Fruit fly (Drosophila melanogaster): ENCODE measurements around the gene Gr93b.

Gr93b gene

dm6 chr3R:21848987-21849442 lies 5.5 kb upstream of the Gr93b start (continued):
- TF ChIP-seq B-H1 (GFP tag; IDR thresholded peaks at IDR 0.05) (no peak), CG9817 (tag; optimal IDR thresholded peaks at IDR 0.05) (peak; percentile 31), zen2 (GFP tag; IDR thresholded peaks at IDR 0.05; ENCODE audit: partially characterized antibody) (no peak), CG1647 (GFP tag; optimal IDR thresholded peaks at IDR 0.05) (peak; percentile 35), CG7745 (tag; optimal IDR thresholded peaks at IDR 0.05) (no peak), ftz-f1 (GFP tag; optimal IDR thresholded peaks at IDR 0.05) (no peak), CG12219 (GFP tag; optimal IDR thresholded peaks at IDR 0.05) (peak; percentile 34), ERR (GFP tag; optimal IDR thresholded peaks at IDR 0.05) (no peak), Xrp1 (GFP tag; IDR thresholded peaks at IDR 0.05) (peak; percentile 71), Abd-B (GFP tag; optimal IDR thresholded peaks at IDR 0.05) (peak; percentile 35), CG42726 (GFP tag; IDR thresholded peaks at IDR 0.05; ENCODE audit: partially characterized antibody) (no peak), CG9437 (GFP tag; optimal IDR thresholded peaks at IDR 0.05) (peak; percentile 79), CG31224 (GFP tag; IDR thresholded peaks at IDR 0.05) (no peak), Myb (GFP tag; optimal IDR thresholded peaks at IDR 0.05) (peak; percentile 39), klu (GFP tag; IDR thresholded peaks at IDR 0.05) (no peak), luna (GFP tag; optimal IDR thresholded peaks at IDR 0.05) (no peak), gro (GFP tag; optimal IDR thresholded peaks at IDR 0.05) (no peak), Antp (GFP tag; optimal IDR thresholded peaks at IDR 0.05) (peak; percentile 61), exex (tag; optimal IDR thresholded peaks at IDR 0.05) (no peak), zen (tag; optimal IDR thresholded peaks at IDR 0.05) (peak; percentile 82), CG13775 (GFP tag; optimal IDR thresholded peaks at IDR 0.05) (peak; percentile 76), CG6689 (GFP tag; IDR thresholded peaks at IDR 0.05) (peak; percentile 79), sna (GFP tag; IDR thresholded peaks at IDR 0.05; ENCODE audit: partially characterized antibody) (no peak), peb (GFP tag; IDR thresholded peaks at IDR 0.05) (no peak), bigmax (GFP tag; optimal IDR thresholded peaks at IDR 0.05) (no peak), Dip2 (GFP tag; IDR thresholded peaks at IDR 0.05) (no peak), CG8359 (GFP tag; optimal IDR thresholded peaks at IDR 0.05; ENCODE audit: borderline replicate concordance) (peak; percentile 61), CG6765 (GFP tag; optimal IDR thresholded peaks at IDR 0.05) (no peak), CG9609 (GFP tag; optimal IDR thresholded peaks at IDR 0.05) (peak; percentile 31), HLH54F (GFP tag; optimal IDR thresholded peaks at IDR 0.05) (peak; percentile 32), Atf-2 (GFP tag; optimal IDR thresholded peaks at IDR 0.05) (peak; percentile 51), ci (GFP tag; IDR thresholded peaks at IDR 0.05) (0 out of 3 replicates have a peak, but pooled peaks have one; percentile 13), CG3281 (GFP tag; optimal IDR thresholded peaks at IDR 0.05) (peak; percentile 55), pzg (GFP tag; optimal IDR thresholded peaks at IDR 0.05) (no peak), usp (GFP tag; optimal IDR thresholded peaks at IDR 0.05) (no peak), fru (optimal IDR thresholded peaks at IDR 0.05) (no peak), z (GFP tag; IDR thresholded peaks at IDR 0.05) (no peak), CG14050 (GFP tag; IDR thresholded peaks at IDR 0.05) (peak; percentile 21; the same call in 2 of the 3 replicates), CG9797 (GFP tag; optimal IDR thresholded peaks at IDR 0.05) (no peak), sob (GFP tag; IDR thresholded peaks at IDR 0.05) (peak; percentile 37; the same call in 1 of the 2 replicates), sqz (GFP tag; optimal IDR thresholded peaks at IDR 0.05) (peak; percentile 59), Hr39 (optimal IDR thresholded peaks at IDR 0.05) (no peak), danr (GFP tag; IDR thresholded peaks at IDR 0.05) (no peak), MTF-1 (GFP tag; optimal IDR thresholded peaks at IDR 0.05; ENCODE audit: borderline replicate concordance) (peak; percentile 58), gt (GFP tag; IDR thresholded peaks at IDR 0.05) (no peak), Fer3 (tag; optimal IDR thresholded peaks at IDR 0.05) (peak; percentile 33), CG4424 (GFP tag; optimal IDR thresholded peaks at IDR 0.05) (peak; percentile 76), CG10321 (GFP tag; IDR thresholded peaks at IDR 0.05) (no peak), Dbx (GFP tag; IDR thresholded peaks at IDR 0.05) (no peak), caup (GFP tag; optimal IDR thresholded peaks at IDR 0.05; ENCODE audit: severe bottlenecking) (peak; percentile 41), dmrt99B (tag; optimal IDR thresholded peaks at IDR 0.05) (peak; percentile 85), maf-S (GFP tag; optimal IDR thresholded peaks at IDR 0.05) (peak; percentile 26)
